Worm (Caenorhabditis elegans) whole organism, late embryonic: ENCODE measurements around the gene ZC196.9.

ENCODE experiments used
- C08G9.2 ChIP-seq: sonication (generic microtip); optimal IDR thresholded peaks from 2 replicates; lab custom pipeline; 2016; ENCODE audit warnings: mild to moderate bottlenecking, missing genetic modification characterization, moderate library complexity, missing compliant biosample characterization
- F13H6.1 ChIP-seq: sonication (generic microtip); optimal IDR thresholded peaks from 2 replicates; lab custom pipeline; 2016; ENCODE audit warnings: missing genetic modification characterization, missing compliant biosample characterization
- K02D7.2 ChIP-seq: sonication (generic microtip); optimal IDR thresholded peaks from 2 replicates; lab custom pipeline; 2017; ENCODE audit warnings: mild to moderate bottlenecking, missing genetic modification characterization, missing compliant biosample characterization
- T23F11.4 ChIP-seq: fragments of 200-800 bp; sonication (Bioruptor generic); optimal IDR thresholded peaks from 2 replicates; lab custom pipeline; 2018; ENCODE audit warnings: mild to moderate bottlenecking, missing genetic modification characterization, missing compliant biosample characterization
- Y22D7AL.16 ChIP-seq: sonication (generic microtip); optimal IDR thresholded peaks from 2 replicates; lab custom pipeline; 2016; ENCODE audit warnings: missing genetic modification characterization, missing compliant biosample characterization
- ceh-19 ChIP-seq: fragments of 200-800 bp; sonication (Bioruptor generic); optimal IDR thresholded peaks from 2 replicates; lab custom pipeline; 2018; ENCODE audit warnings: mild to moderate bottlenecking, missing genetic modification characterization, missing compliant biosample characterization
- ceh-31 ChIP-seq: sonication (generic microtip); optimal IDR thresholded peaks from 2 replicates; lab custom pipeline; 2016; ENCODE audit warnings: missing genetic modification characterization, missing compliant biosample characterization
- ceh-45 ChIP-seq: fragments of 200-800 bp; sonication (Bioruptor generic); IDR thresholded peaks from 2 replicates; pipeline ENCODE4 v1.3.6; 2022; ENCODE audit warnings: missing genetic modification reagents, missing genetic modification characterization, missing compliant biosample characterization
- ceh-6 ChIP-seq: fragments of 200-800 bp; sonication (Bioruptor generic); optimal IDR thresholded peaks from 2 replicates; lab custom pipeline; 2018; ENCODE audit warnings: mild to moderate bottlenecking, missing genetic modification characterization, missing compliant biosample characterization
- ceh-9 ChIP-seq: sonication (generic microtip); optimal IDR thresholded peaks from 2 replicates; lab custom pipeline; 2016; ENCODE audit warnings: mild to moderate bottlenecking, missing genetic modification characterization, inconsistent platforms, missing compliant biosample characterization
- che-1 ChIP-seq: sonication (generic microtip); optimal IDR thresholded peaks from 2 replicates; lab custom pipeline; 2016; ENCODE audit warnings: mild to moderate bottlenecking, missing genetic modification characterization, missing compliant biosample characterization
- dmd-4 ChIP-seq: sonication (generic microtip); optimal IDR thresholded peaks from 2 replicates; lab custom pipeline; 2016; ENCODE audit warnings: borderline replicate concordance, missing genetic modification characterization, missing compliant biosample characterization
- eyg-1 ChIP-seq: sonication (generic microtip); optimal IDR thresholded peaks from 2 replicates; lab custom pipeline; 2016; ENCODE audit warnings: missing genotype, missing genetic modification characterization, missing compliant biosample characterization
- fkh-10 ChIP-seq: fragments of 150-350 bp; optimal IDR thresholded peaks from 2 replicates; lab custom pipeline; 2014; ENCODE audit warnings: missing biosample characterization, missing genetic modification reagents, missing genetic modification characterization
- fkh-6 ChIP-seq: sonication (generic microtip); optimal IDR thresholded peaks from 2 replicates; lab custom pipeline; 2016; ENCODE audit warnings: missing genetic modification characterization, missing compliant biosample characterization
- gmeb-2 ChIP-seq: sonication (generic microtip); optimal IDR thresholded peaks from 2 replicates; lab custom pipeline; 2016; ENCODE audit warnings: missing genetic modification characterization, inconsistent platforms, missing compliant biosample characterization
- hlh-13 ChIP-seq: fragments of 200-800 bp; sonication (Bioruptor generic); optimal IDR thresholded peaks from 2 replicates; lab custom pipeline; 2018; ENCODE audit warnings: mild to moderate bottlenecking, missing genetic modification characterization, missing compliant biosample characterization
- hlh-15 ChIP-seq: sonication (generic microtip); optimal IDR thresholded peaks from 2 replicates; lab custom pipeline; 2016; ENCODE audit warnings: missing genetic modification characterization, missing compliant biosample characterization
- hlh-30 ChIP-seq: sonication (generic microtip); optimal IDR thresholded peaks from 2 replicates; lab custom pipeline; 2017; ENCODE audit warnings: antibody characterized with exemption, missing genetic modification characterization, missing compliant biosample characterization; ENCODE audit not compliant: insufficient read depth
- hlh-6 ChIP-seq: sonication (generic microtip); optimal IDR thresholded peaks from 2 replicates; lab custom pipeline; 2016; ENCODE audit warnings: missing genotype, missing genetic modification characterization, missing compliant biosample characterization
- lim-6 ChIP-seq: sonication (generic microtip); optimal IDR thresholded peaks from 2 replicates; lab custom pipeline; 2016; ENCODE audit warnings: missing genetic modification characterization, missing compliant biosample characterization
- lin-11 ChIP-seq: fragments of 200-800 bp; sonication (Bioruptor generic); optimal IDR thresholded peaks from 2 replicates; lab custom pipeline; 2018; ENCODE audit warnings: mild to moderate bottlenecking, missing genetic modification characterization, missing compliant biosample characterization
- madf-2 ChIP-seq: sonication (generic microtip); optimal IDR thresholded peaks from 2 replicates; lab custom pipeline; 2017; ENCODE audit warnings: missing genetic modification characterization, missing compliant biosample characterization
- mec-3 ChIP-seq: sonication (generic microtip); optimal IDR thresholded peaks from 2 replicates; lab custom pipeline; 2016; ENCODE audit warnings: borderline replicate concordance, missing genetic modification characterization, missing compliant biosample characterization
- nhr-232 ChIP-seq: sonication (generic microtip); optimal IDR thresholded peaks from 2 replicates; lab custom pipeline; 2016; ENCODE audit warnings: missing genetic modification characterization, missing compliant biosample characterization
- npax-4 ChIP-seq: sonication (generic microtip); optimal IDR thresholded peaks from 2 replicates; lab custom pipeline; 2016; ENCODE audit warnings: missing genetic modification characterization, missing compliant biosample characterization
- pag-3 ChIP-seq: sonication (generic microtip); optimal IDR thresholded peaks from 2 replicates; lab custom pipeline; 2016; ENCODE audit warnings: missing compliant biosample characterization, missing genetic modification characterization, borderline replicate concordance
- pat-9 ChIP-seq: fragments of 200-800 bp; sonication (Bioruptor generic); optimal IDR thresholded peaks from 2 replicates; lab custom pipeline; 2018; ENCODE audit warnings: mild to moderate bottlenecking, missing genetic modification characterization, moderate library complexity, missing compliant biosample characterization
- pha-2 ChIP-seq: sonication (generic microtip); optimal IDR thresholded peaks from 2 replicates; lab custom pipeline; 2017; ENCODE audit warnings: mild to moderate bottlenecking, missing genetic modification characterization, missing compliant biosample characterization
- pha-4 ChIP-seq: fragments of 150-350 bp; optimal IDR thresholded peaks from 2 replicates; lab custom pipeline; 2018; ENCODE audit warnings: missing biosample characterization, missing genetic modification reagents, missing genetic modification characterization
- pqm-1 ChIP-seq: sonication (generic microtip); optimal IDR thresholded peaks from 2 replicates; lab custom pipeline; 2016; ENCODE audit warnings: missing genetic modification characterization, missing compliant biosample characterization
- pros-1 ChIP-seq: fragments of 150-350 bp; optimal IDR thresholded peaks from 2 replicates; lab custom pipeline; 2014; ENCODE audit warnings: missing biosample characterization, missing genetic modification reagents, missing genetic modification characterization
- ref-2 ChIP-seq: sonication (generic microtip); optimal IDR thresholded peaks from 2 replicates; lab custom pipeline; 2016; ENCODE audit warnings: missing genetic modification characterization, missing compliant biosample characterization
- rnt-1 ChIP-seq: sonication (generic microtip); optimal IDR thresholded peaks from 2 replicates; lab custom pipeline; 2016; ENCODE audit warnings: missing genetic modification characterization, missing compliant biosample characterization
- sox-2 ChIP-seq: fragments of 200-800 bp; sonication (Bioruptor generic); IDR thresholded peaks from 2 replicates; pipeline ENCODE4 v1.3.6; 2022; ENCODE audit warnings: missing genetic modification reagents, missing genetic modification characterization, missing compliant biosample characterization
- sox-4 ChIP-seq: sonication (generic microtip); optimal IDR thresholded peaks from 2 replicates; lab custom pipeline; 2017; ENCODE audit warnings: mild to moderate bottlenecking, missing genetic modification characterization, inconsistent platforms, missing compliant biosample characterization
- tbx-7 ChIP-seq: sonication (generic microtip); optimal IDR thresholded peaks from 2 replicates; lab custom pipeline; 2016; ENCODE audit warnings: missing genotype, missing genetic modification characterization, missing compliant biosample characterization
- unc-3 ChIP-seq, 2 experiments: fragments of 200-800 bp in 1 of 2; sonication (Bioruptor generic) in 1 of 2; sonication (generic microtip) in 1 of 2; conservative IDR thresholded peaks in 1 of 2; optimal IDR thresholded peaks in 1 of 2; 2 replicates each; pipeline versions ENCODE4 v1.3.6 to Lab custom; 2016 to 2022; ENCODE audit warnings: missing compliant biosample characterization in 2 of 2, missing genetic modification characterization in 2 of 2, missing genetic modification reagents in 1 of 2
- unc-86 ChIP-seq: sonication (generic microtip); optimal IDR thresholded peaks from 2 replicates; lab custom pipeline; 2016; ENCODE audit warnings: missing genetic modification characterization, missing compliant biosample characterization
- zip-5 ChIP-seq: sonication (generic microtip); optimal IDR thresholded peaks from 2 replicates; lab custom pipeline; 2016; ENCODE audit warnings: missing genetic modification characterization, missing compliant biosample characterization

Gene ZC196.9

DNA sequence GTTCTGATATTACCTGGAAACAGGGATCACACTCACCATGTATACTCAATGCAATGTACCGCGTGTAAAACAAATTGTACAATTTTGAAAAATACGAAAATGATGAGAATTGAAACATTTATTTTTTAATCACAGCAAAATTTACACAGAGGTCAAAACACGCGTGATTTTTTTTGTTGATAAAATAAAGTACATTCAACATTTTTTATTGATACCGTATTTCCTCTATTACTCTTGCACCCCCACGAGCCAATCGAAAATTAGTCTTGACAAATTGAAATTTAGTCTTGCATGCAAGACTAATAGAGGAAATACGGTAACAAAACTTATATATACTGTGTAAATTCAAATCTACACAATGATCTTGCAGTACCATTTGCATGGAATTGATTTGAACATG lies 39.3 kb downstream of the ZC196.9 start, which contains the start of gene ZC190.8:
Gene ZC190.8, minus strand, starts transcription at position 101 of the 400 bp plus-strand sequence.
- TF ChIP-seq hlh-13 (GFP tag; lab: Kevin White, UChicago) (no peak), pat-9 (no peak), fkh-6 (tag; lab: Kevin White, UChicago) (no peak), hlh-6 (tag; lab: Kevin White, UChicago) (no peak), hlh-15 (tag; lab: Kevin White, UChicago) (no peak), lin-11 (tag; lab: Kevin White, UChicago) (no peak), K02D7.2 (tag; lab: Kevin White, UChicago) (no peak), ceh-6 (no peak), ceh-45 (GFP tag; lab: Robert Waterston, UW) (no peak), ceh-31 (tag; lab: Kevin White, UChicago) (no peak)

DNA sequence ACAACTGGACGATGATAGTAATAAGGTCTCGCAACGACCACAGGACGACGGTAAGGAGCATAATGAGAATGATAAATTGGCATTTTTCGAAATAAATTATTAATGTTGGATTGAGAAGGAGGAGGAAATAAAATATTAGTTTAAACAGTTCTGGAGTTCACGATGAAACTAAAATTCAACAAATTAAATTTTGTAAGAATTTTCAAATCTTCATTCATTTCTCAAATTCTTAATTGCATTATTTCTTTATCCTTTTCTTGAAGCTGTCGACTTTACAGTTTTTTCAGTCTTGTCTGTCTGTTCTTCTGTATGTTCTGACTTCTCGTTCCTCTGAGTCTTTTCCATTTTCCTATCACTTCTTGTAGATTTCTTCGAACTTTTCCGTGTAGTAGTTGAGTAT lies 40.2 kb downstream of the ZC196.9 start, which contains the start of gene ZC190.7:
Gene ZC190.7, minus strand, starts transcription at position 101 of the 400 bp plus-strand sequence.
- no peak for TF ChIP-seq F13H6.1 (tag; lab: Kevin White, UChicago)
- TF ChIP-seq ref-2 (tag; lab: Kevin White, UChicago), result no peak
- no peak for TF ChIP-seq hlh-15 (tag; lab: Kevin White, UChicago)

DNA sequence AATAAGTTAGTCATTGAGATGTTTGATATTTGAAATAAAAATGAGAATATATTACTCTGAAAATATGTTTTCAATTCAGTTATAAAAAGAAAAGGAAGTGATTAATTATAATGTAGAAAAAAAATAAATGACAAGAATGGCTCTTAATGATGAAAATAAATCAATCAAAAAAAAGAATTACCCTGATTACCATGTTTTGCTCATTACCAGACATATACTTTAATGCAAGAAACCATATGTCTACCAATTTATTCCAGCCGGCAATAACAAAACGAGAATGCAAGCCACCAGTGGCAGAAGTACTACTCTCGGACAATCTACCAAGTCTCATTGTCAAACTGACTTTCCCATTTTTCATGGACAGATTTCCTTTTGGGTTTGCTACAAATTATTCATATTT lies 43.2 kb downstream of the ZC196.9 start:
- TF ChIP-seq zip-5 (tag; lab: Kevin White, UChicago) (no peak), tbx-7 (tag; lab: Kevin White, UChicago) (no peak), sox-2 (GFP tag; lab: Robert Waterston, UW) (no peak), mec-3 (no peak), pha-4 (no peak)

DNA sequence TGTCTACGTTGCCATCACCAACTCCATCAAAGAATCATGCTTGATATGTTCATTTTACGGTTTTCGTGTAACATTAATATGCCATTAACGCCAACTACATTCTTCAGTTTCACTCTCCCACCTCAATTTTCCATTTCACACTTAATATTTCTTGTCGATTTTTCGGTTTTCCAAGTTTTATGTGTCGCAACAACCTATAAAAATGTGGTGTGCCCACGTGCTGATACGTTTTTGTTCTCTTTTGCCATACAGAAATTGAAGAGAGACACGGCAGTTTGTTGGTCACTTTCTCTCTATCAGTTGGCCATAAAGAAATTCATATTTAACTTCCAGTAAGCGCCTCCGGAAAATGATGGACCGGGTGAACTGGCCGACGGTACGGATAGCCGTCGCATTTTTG lies 44.3 kb downstream of the ZC196.9 start, which contains the start of gene cln-3.3:
Gene cln-3.3, plus strand, starts transcription at position 334 of the 400 bp plus-strand sequence.
- no peak for TF ChIP-seq lim-6

DNA sequence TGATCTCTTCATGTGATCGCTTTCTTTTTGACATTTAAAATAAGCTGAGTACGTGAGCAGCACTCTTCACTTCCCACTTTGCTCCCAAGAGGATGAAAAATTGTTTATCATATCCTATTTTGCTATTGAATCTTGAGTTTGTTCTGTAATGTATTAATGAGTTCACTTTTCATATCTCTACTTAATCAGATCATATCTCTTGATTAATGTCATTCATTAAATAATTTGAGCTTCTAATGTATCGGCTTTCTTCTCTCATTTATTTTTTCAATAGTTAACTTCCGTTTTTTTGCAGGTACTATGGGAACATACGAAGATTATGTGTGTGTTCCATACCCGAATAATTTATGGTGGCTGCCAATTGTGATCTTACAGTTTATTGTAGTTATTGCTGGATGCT lies 45.9 kb downstream of the ZC196.9 start, which contains the start of gene ZC190.2:
Gene ZC190.2, plus strand, starts transcription at position 301 of the 400 bp plus-strand sequence.
- no peak for TF ChIP-seq gmeb-2 (tag; lab: Kevin White, UChicago)
- TF ChIP-seq npax-4 (tag; lab: Kevin White, UChicago), result no peak
- no peak for TF ChIP-seq fkh-10 (GFP tag; lab: Kevin White, UChicago)
- TF ChIP-seq T23F11.4, result no peak
- TF ChIP-seq lin-11 (tag; lab: Kevin White, UChicago), result no peak
- no peak for TF ChIP-seq sox-4 (tag; lab: Kevin White, UChicago)
- TF ChIP-seq che-1, result no peak
- TF ChIP-seq hlh-15 (tag; lab: Kevin White, UChicago), result no peak
- TF ChIP-seq hlh-6 (tag; lab: Kevin White, UChicago), result no peak
- no peak for TF ChIP-seq pha-2 (tag; lab: Kevin White, UChicago)
- TF ChIP-seq ceh-19 (GFP tag; lab: Kevin White, UChicago), result no peak
- TF ChIP-seq hlh-30 (tag; lab: Kevin White, UChicago), result no peak
- TF ChIP-seq, all 69 proteins: peak for 0

DNA sequence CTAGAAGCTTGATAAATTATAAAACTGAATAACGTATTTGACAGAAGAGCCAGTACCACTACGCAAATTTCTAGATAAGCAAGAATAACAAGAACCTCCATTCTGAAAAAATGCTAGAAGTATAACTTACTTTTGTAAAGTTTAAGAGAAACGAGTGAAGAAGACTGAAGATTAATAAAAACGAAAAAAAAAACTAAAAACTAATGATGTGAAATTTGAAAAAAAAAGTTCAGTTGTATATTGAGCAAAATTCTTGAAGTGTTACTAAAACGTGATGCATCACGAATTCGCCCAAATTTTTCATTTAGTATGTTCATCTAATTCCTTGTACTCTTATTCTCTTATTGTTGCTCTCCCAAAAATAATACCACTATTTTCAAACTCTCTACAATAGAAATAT lies 49.8 kb downstream of the ZC196.9 start, which contains the start of gene ZC190.6:
Gene ZC190.6, minus strand, starts transcription at position 101 of the 400 bp plus-strand sequence.
- TF ChIP-seq hlh-15 (tag; lab: Kevin White, UChicago) (no peak), unc-3 (GFP tag; conservative IDR thresholded peaks at IDR 0.05; lab: Robert Waterston, UW) (no peak), unc-3 (tag; optimal IDR thresholded peaks at IDR 0.05; lab: Kevin White, UChicago) (no peak), sox-2 (GFP tag; lab: Robert Waterston, UW) (no peak), unc-86 (tag; lab: Kevin White, UChicago) (no peak), fkh-10 (GFP tag; lab: Kevin White, UChicago) (no peak), Y22D7AL.16 (no peak), tbx-7 (tag; lab: Kevin White, UChicago) (no peak), nhr-232 (tag; lab: Kevin White, UChicago) (no peak), gmeb-2 (tag; lab: Kevin White, UChicago) (no peak), rnt-1 (tag; lab: Kevin White, UChicago) (no peak), pag-3 (tag; lab: Kevin White, UChicago) (no peak), pros-1 (tag; lab: Kevin White, UChicago) (no peak), ceh-9 (tag; lab: Kevin White, UChicago) (no peak), ceh-31 (tag; lab: Kevin White, UChicago) (no peak), C08G9.2 (tag; lab: Kevin White, UChicago) (no peak), madf-2 (no peak), eyg-1 (no peak), pqm-1 (no peak), dmd-4 (tag; lab: Kevin White, UChicago) (no peak)
